Fruit fly (Drosophila melanogaster): ENCODE results near the gene Gas41.

Gas41 gene

dm6 chr2L:6966309-6966708 is 16.3 kb upstream of the Gas41 start:
- TF ChIP-seq Sox14 (GFP tag; optimal IDR thresholded peaks at IDR 0.05) = no peak
- no peak for TF ChIP-seq CG16779 (tag; optimal IDR thresholded peaks at IDR 0.05)
- TF ChIP-seq ss (GFP tag; optimal IDR thresholded peaks at IDR 0.05) = peak; percentile 18 to 28
- no peak for TF ChIP-seq Gug (GFP tag; IDR thresholded peaks at IDR 0.05)
- TF ChIP-seq Eip93F (GFP tag; optimal IDR thresholded peaks at IDR 0.05) = no peak
- TF ChIP-seq Ets96B (tag; optimal IDR thresholded peaks at IDR 0.05) = no peak
- no peak for TF ChIP-seq CG8632 (GFP tag; optimal IDR thresholded peaks at IDR 0.05)
- no peak for TF ChIP-seq CG6276 (GFP tag; optimal IDR thresholded peaks at IDR 0.05)
- TF ChIP-seq CG10669 (GFP tag; optimal IDR thresholded peaks at IDR 0.05) = no peak
- TF ChIP-seq dsx (GFP tag; optimal IDR thresholded peaks at IDR 0.05; ENCODE audit: poor library complexity, severe bottlenecking) = peak; percentile 50
- no peak for TF ChIP-seq dac (GFP tag; optimal IDR thresholded peaks at IDR 0.05)
- no peak for TF ChIP-seq CG6854 (GFP tag; optimal IDR thresholded peaks at IDR 0.05)
- no peak for TF ChIP-seq Hr38 (GFP tag; optimal IDR thresholded peaks at IDR 0.05)
- no peak for TF ChIP-seq CG4318 (GFP tag; optimal IDR thresholded peaks at IDR 0.05)
- TF ChIP-seq CG1621 (tag; optimal IDR thresholded peaks at IDR 0.05) = peak; percentile 71
- no peak for TF ChIP-seq CG3032 (tag; optimal IDR thresholded peaks at IDR 0.05)
- no peak for TF ChIP-seq Lpt (GFP tag; optimal IDR thresholded peaks at IDR 0.05)
- TF ChIP-seq acj6 (GFP tag; optimal IDR thresholded peaks at IDR 0.05) = no peak
- TF ChIP-seq CG6808 (GFP tag; optimal IDR thresholded peaks at IDR 0.05) = peak; percentile 36
- no peak for TF ChIP-seq CG9139 (GFP tag; optimal IDR thresholded peaks at IDR 0.05)
- TF ChIP-seq eg (GFP tag; IDR thresholded peaks at IDR 0.05) = no peak
- no peak for TF ChIP-seq Hr4 (GFP tag; optimal IDR thresholded peaks at IDR 0.05)
- TF ChIP-seq CG8119 (GFP tag; IDR thresholded peaks at IDR 0.05) = no peak
- no peak for TF ChIP-seq fd85E (GFP tag; optimal IDR thresholded peaks at IDR 0.05)
- TF ChIP-seq Hr39 (GFP tag; optimal IDR thresholded peaks at IDR 0.05) = no peak
- no peak for TF ChIP-seq fd59A (GFP tag; optimal IDR thresholded peaks at IDR 0.05)
- TF ChIP-seq svp (GFP tag) = no peak
- no peak for TF ChIP-seq Sox15 (GFP tag; optimal IDR thresholded peaks at IDR 0.05)
- TF ChIP-seq CG3919 (GFP tag; optimal IDR thresholded peaks at IDR 0.05) = no peak

dm6 chr2L:6964632-6965031 is 14.6 kb upstream of the Gas41 start:
- TF ChIP-seq Sox102F (GFP tag; optimal IDR thresholded peaks at IDR 0.05) = no peak
- no peak for TF ChIP-seq CG34406 (GFP tag; optimal IDR thresholded peaks at IDR 0.05)
- no peak for TF ChIP-seq CG6792 (GFP tag; optimal IDR thresholded peaks at IDR 0.05)
- no peak for TF ChIP-seq CG31627 (GFP tag; optimal IDR thresholded peaks at IDR 0.05)
- TF ChIP-seq Met (GFP tag; optimal IDR thresholded peaks at IDR 0.05) = no peak
- no peak for TF ChIP-seq esn (GFP tag; optimal IDR thresholded peaks at IDR 0.05)
- TF ChIP-seq OdsH (GFP tag; optimal IDR thresholded peaks at IDR 0.05) = no peak
- no peak for TF ChIP-seq CG8119 (GFP tag; IDR thresholded peaks at IDR 0.05)
- TF ChIP-seq lz (GFP tag; optimal IDR thresholded peaks at IDR 0.05) = no peak
- no peak for TF ChIP-seq Lpt (GFP tag; optimal IDR thresholded peaks at IDR 0.05)
- no peak for TF ChIP-seq CG10669 (GFP tag; optimal IDR thresholded peaks at IDR 0.05)
- TF ChIP-seq Smox (GFP tag; optimal IDR thresholded peaks at IDR 0.05) = no peak
- no peak for TF ChIP-seq CG6163 (GFP tag; IDR thresholded peaks at IDR 0.05)
- TF ChIP-seq Hr4 (GFP tag; optimal IDR thresholded peaks at IDR 0.05) = no peak
- TF ChIP-seq CG6808 (GFP tag; optimal IDR thresholded peaks at IDR 0.05) = no peak
- no peak for TF ChIP-seq Eip75B (GFP tag; optimal IDR thresholded peaks at IDR 0.05)
- no peak for TF ChIP-seq Blimp-1 (GFP tag; optimal IDR thresholded peaks at IDR 0.05)
- no peak for TF ChIP-seq topi (GFP tag; optimal IDR thresholded peaks at IDR 0.05)
- TF ChIP-seq Sox15 (GFP tag; optimal IDR thresholded peaks at IDR 0.05) = no peak
